Worm (Caenorhabditis elegans) whole organism, L1 larva: ENCODE results near the gene C49F8.14.
A peak's percentile ranks its signal among the peaks of the same experiment; 100 is the strongest.

Source experiments
- C04F5.9 ChIP-seq: sonication (generic microtip); optimal IDR thresholded peaks from 2 replicates; lab custom pipeline; 2016; ENCODE audit warnings: missing genetic modification characterization, missing compliant biosample characterization
- C16A3.4 ChIP-seq: fragments of 150-350 bp; optimal IDR thresholded peaks from 2 replicates; lab custom pipeline; 2014; ENCODE audit warnings: missing biosample characterization, missing genetic modification characterization
- C34B4.2 ChIP-seq: sonication (generic microtip); optimal IDR thresholded peaks from 2 replicates; lab custom pipeline; 2017; ENCODE audit warnings: mild to moderate bottlenecking, missing genetic modification characterization, missing compliant biosample characterization
- aly-2 ChIP-seq: fragments of 150-350 bp; optimal IDR thresholded peaks from 2 replicates; lab custom pipeline; 2014; ENCODE audit warnings: missing biosample characterization, missing genetic modification characterization
- blmp-1 ChIP-seq: fragments of 150-350 bp; optimal IDR thresholded peaks from 2 replicates; lab custom pipeline; 2014; ENCODE audit warnings: missing biosample characterization, missing genetic modification characterization
- ceh-8 ChIP-seq: fragments of 200-800 bp; sonication (Bioruptor generic); optimal IDR thresholded peaks from 2 replicates; lab custom pipeline; 2018; ENCODE audit warnings: mild to moderate bottlenecking, missing genetic modification characterization, moderate library complexity, missing compliant biosample characterization
- ces-1 ChIP-seq: fragments of 150-350 bp; optimal IDR thresholded peaks from 2 replicates; lab custom pipeline; 2014; ENCODE audit warnings: missing biosample characterization, missing genetic modification reagents, missing genetic modification characterization
- dpl-1 ChIP-seq, 3 experiments: fragments of 150-350 bp in 2 of 3; sonication (generic microtip) in 1 of 3; optimal IDR thresholded peaks; 2 replicates each; lab custom pipeline; 2014 to 2017; ENCODE audit warnings: missing biosample characterization in 3 of 3, missing genetic modification characterization in 3 of 3, missing genetic modification reagents in 3 of 3
- dsc-1 ChIP-seq: sonication (generic microtip); optimal IDR thresholded peaks from 2 replicates; lab custom pipeline; 2016; ENCODE audit warnings: mild to moderate bottlenecking, missing genetic modification characterization, missing compliant biosample characterization
- efl-1 ChIP-seq, 4 experiments: fragments of 150-350 bp; optimal IDR thresholded peaks in 3 of 4; peaks in 1 of 4; 1 replicate in 1 of 4; 2 replicates in 3 of 4; lab custom pipeline; 2014; ENCODE audit warnings: missing biosample characterization in 2 of 4, missing genetic modification characterization in 2 of 4, missing genetic modification reagents in 2 of 4
- efl-3 ChIP-seq: fragments of 200-800 bp; sonication (Bioruptor generic); optimal IDR thresholded peaks from 2 replicates; lab custom pipeline; 2018; ENCODE audit warnings: mild to moderate bottlenecking, missing genetic modification characterization, missing compliant biosample characterization
- egl-13 ChIP-seq: sonication (generic microtip); optimal IDR thresholded peaks from 2 replicates; lab custom pipeline; 2016; ENCODE audit warnings: missing genotype, missing genetic modification reagents, missing genetic modification characterization, missing compliant biosample characterization
- elt-3 ChIP-seq, 6 experiments: fragments of 150-350 bp in 1 of 6; sonication (generic microtip); optimal IDR thresholded peaks; 2 replicates each; lab custom pipeline; 2017 to 2018; ENCODE audit warnings: missing biosample characterization in 6 of 6, missing genetic modification characterization in 6 of 6, inconsistent platforms in 1 of 6
- ets-5 ChIP-seq: fragments of 200-800 bp; sonication (Bioruptor generic); IDR thresholded peaks from 2 replicates; pipeline ENCODE4 v1.3.6; 2022; ENCODE audit warnings: missing genetic modification characterization, missing compliant biosample characterization
- fkh-10 ChIP-seq: sonication (generic microtip); optimal IDR thresholded peaks from 2 replicates; lab custom pipeline; 2017; ENCODE audit warnings: missing biosample characterization, missing genetic modification reagents, missing genetic modification characterization
- fkh-8 ChIP-seq: sonication (generic microtip); optimal IDR thresholded peaks from 2 replicates; lab custom pipeline; 2016; ENCODE audit warnings: mild to moderate bottlenecking, missing genetic modification characterization, missing compliant biosample characterization
- fos-1 ChIP-seq: fragments of 150-350 bp; optimal IDR thresholded peaks from 2 replicates; lab custom pipeline; 2014; ENCODE audit warnings: missing biosample characterization, missing genetic modification characterization
- hlh-17 ChIP-seq: fragments of 200-800 bp; sonication (Bioruptor generic); optimal IDR thresholded peaks from 2 replicates; lab custom pipeline; 2018; ENCODE audit warnings: missing genetic modification characterization, mild to moderate bottlenecking, missing compliant biosample characterization, moderate library complexity, borderline replicate concordance
- hlh-4 ChIP-seq: sonication (generic microtip); optimal IDR thresholded peaks from 2 replicates; lab custom pipeline; 2016; ENCODE audit warnings: mild to moderate bottlenecking, missing genetic modification characterization, missing compliant biosample characterization
- jun-1 ChIP-seq: fragments of 150-350 bp; optimal IDR thresholded peaks from 2 replicates; lab custom pipeline; 2014; ENCODE audit warnings: missing biosample characterization, missing genetic modification reagents, missing genetic modification characterization
- lin-35 ChIP-seq, 2 experiments: fragments of 150-350 bp; optimal IDR thresholded peaks; 2 replicates each; lab custom pipeline; 2014; ENCODE audit warnings: missing biosample characterization in 2 of 2, missing genetic modification characterization in 2 of 2, missing genetic modification reagents in 2 of 2
- lin-39 ChIP-seq: fragments of 150-350 bp; optimal IDR thresholded peaks from 2 replicates; lab custom pipeline; 2014; ENCODE audit warnings: missing biosample characterization, missing genetic modification reagents, missing genetic modification characterization
- lir-3 ChIP-seq: sonication (generic microtip); optimal IDR thresholded peaks from 2 replicates; lab custom pipeline; 2016; ENCODE audit warnings: mild to moderate bottlenecking, missing genetic modification characterization, moderate library complexity, missing compliant biosample characterization; ENCODE audit not compliant: poor library complexity
- mab-9 ChIP-seq: fragments of 200-800 bp; sonication (Bioruptor generic); IDR thresholded peaks from 2 replicates; pipeline ENCODE4 v1.3.6; 2022; ENCODE audit warnings: missing genetic modification reagents, missing genetic modification characterization, missing compliant biosample characterization
- mef-2 ChIP-seq: fragments of 150-350 bp; optimal IDR thresholded peaks from 2 replicates; lab custom pipeline; 2014; ENCODE audit warnings: missing biosample characterization, missing genetic modification characterization
- mep-1 ChIP-seq: fragments of 150-350 bp; optimal IDR thresholded peaks from 2 replicates; lab custom pipeline; 2014; ENCODE audit warnings: missing biosample characterization, missing genetic modification characterization
- nhr-12 ChIP-seq: sonication (generic microtip); optimal IDR thresholded peaks from 2 replicates; lab custom pipeline; 2017; ENCODE audit warnings: missing biosample characterization, missing genetic modification characterization
- nhr-19 ChIP-seq: fragments of 200-800 bp; sonication (Bioruptor generic); conservative IDR thresholded peaks from 2 replicates; pipeline ENCODE4 v1.3.6; 2022; ENCODE audit warnings: missing genetic modification characterization, missing compliant biosample characterization
- nhr-28 ChIP-seq: fragments of 150-350 bp; optimal IDR thresholded peaks from 2 replicates; lab custom pipeline; 2014; ENCODE audit warnings: missing biosample characterization, missing genetic modification characterization
- nhr-47 ChIP-seq: sonication (generic microtip); optimal IDR thresholded peaks from 2 replicates; lab custom pipeline; 2016; ENCODE audit warnings: mild to moderate bottlenecking, missing genetic modification characterization, moderate library complexity, missing compliant biosample characterization
- nhr-71 ChIP-seq: sonication (generic microtip); optimal IDR thresholded peaks from 2 replicates; lab custom pipeline; 2016; ENCODE audit warnings: mild to moderate bottlenecking, missing genetic modification characterization, moderate library complexity, missing compliant biosample characterization
- nhr-76 ChIP-seq: sonication (generic microtip); optimal IDR thresholded peaks from 2 replicates; lab custom pipeline; 2017; ENCODE audit warnings: missing biosample characterization, missing genetic modification characterization
- nhr-77 ChIP-seq: fragments of 150-350 bp; optimal IDR thresholded peaks from 2 replicates; lab custom pipeline; 2014; ENCODE audit warnings: missing biosample characterization, missing genetic modification characterization
- nhr-85 ChIP-seq: sonication (generic microtip); peaks from one replicate; lab custom pipeline; 2016; ENCODE audit warnings: missing genetic modification characterization, inconsistent platforms, missing compliant biosample characterization
- nhr-90 ChIP-seq: sonication (generic microtip); optimal IDR thresholded peaks from 2 replicates; lab custom pipeline; 2016; ENCODE audit warnings: mild to moderate bottlenecking, missing genetic modification characterization, missing compliant biosample characterization; ENCODE audit not compliant: poor library complexity
- pag-3 ChIP-seq: sonication (generic microtip); optimal IDR thresholded peaks from 2 replicates; lab custom pipeline; 2017; ENCODE audit warnings: missing genetic modification characterization, mild to moderate bottlenecking, missing compliant biosample characterization, antibody characterized with exemption, borderline replicate concordance; ENCODE audit not compliant: insufficient read depth
- pax-3 ChIP-seq: fragments of 200-800 bp; sonication (Bioruptor generic); optimal IDR thresholded peaks from 2 replicates; lab custom pipeline; 2018; ENCODE audit warnings: mild to moderate bottlenecking, missing genetic modification characterization, moderate library complexity, missing compliant biosample characterization
- pqm-1 ChIP-seq: sonication (generic microtip); optimal IDR thresholded peaks from 3 replicates; lab custom pipeline; 2017; ENCODE audit warnings: missing biosample characterization, missing genetic modification characterization
- rnt-1 ChIP-seq: sonication (generic microtip); optimal IDR thresholded peaks from 2 replicates; lab custom pipeline; 2016; ENCODE audit warnings: mild to moderate bottlenecking, missing genetic modification characterization, moderate library complexity, missing compliant biosample characterization
- snpc-4 ChIP-seq: fragments of 150-350 bp; optimal IDR thresholded peaks from 2 replicates; lab custom pipeline; 2014; ENCODE audit warnings: missing biosample characterization, missing genetic modification characterization
- snu-23 ChIP-seq: sonication (generic microtip); optimal IDR thresholded peaks from 2 replicates; lab custom pipeline; 2016; ENCODE audit warnings: missing genetic modification characterization, missing compliant biosample characterization
- sup-37 ChIP-seq: fragments of 200-800 bp; sonication (Bioruptor generic); optimal IDR thresholded peaks from 2 replicates; lab custom pipeline; 2018; ENCODE audit warnings: mild to moderate bottlenecking, missing genetic modification characterization, missing compliant biosample characterization
- swsn-7 ChIP-seq: sonication (generic microtip); optimal IDR thresholded peaks from 2 replicates; lab custom pipeline; 2016; ENCODE audit warnings: missing genetic modification characterization, missing compliant biosample characterization
- unc-62 ChIP-seq: fragments of 150-350 bp; optimal IDR thresholded peaks from 2 replicates; lab custom pipeline; 2014; ENCODE audit warnings: missing biosample characterization, missing genetic modification reagents, missing genetic modification characterization
- unc-98 ChIP-seq: fragments of 200-800 bp; sonication (Bioruptor generic); IDR thresholded peaks from 2 replicates; pipeline ENCODE4 v1.3.6; 2022; ENCODE audit warnings: missing genetic modification characterization, missing compliant biosample characterization
- vab-15 ChIP-seq: sonication (generic microtip); optimal IDR thresholded peaks from 2 replicates; lab custom pipeline; 2017; ENCODE audit warnings: missing genotype, mild to moderate bottlenecking, missing genetic modification characterization, missing compliant biosample characterization
- xbp-1 ChIP-seq: sonication (generic microtip); optimal IDR thresholded peaks from 2 replicates; lab custom pipeline; 2016; ENCODE audit warnings: missing genetic modification characterization, missing compliant biosample characterization
- zip-4 ChIP-seq: fragments of 200-800 bp; sonication (Bioruptor generic); optimal IDR thresholded peaks from 2 replicates; lab custom pipeline; 2018; ENCODE audit warnings: mild to moderate bottlenecking, missing genetic modification characterization, moderate library complexity, missing compliant biosample characterization
- ztf-4 ChIP-seq: fragments of 150-350 bp; optimal IDR thresholded peaks from 2 replicates; lab custom pipeline; 2014; ENCODE audit warnings: missing biosample characterization, missing genetic modification characterization

The C49F8.14 gene

ce11 chrX:13349230-13350122 is 27.3 kb downstream of the C49F8.14 start (continued):
- TF ChIP-seq nhr-71 (peak; percentile 77), ceh-8 (GFP tag; lab: Kevin White, UChicago) (no peak), nhr-47 (peak; percentile 66), xbp-1 (tag; lab: Kevin White, UChicago) (no peak), blmp-1 (tag; lab: Kevin White, UChicago) (no peak), vab-15 (tag; lab: Kevin White, UChicago) (no peak), unc-98 (GFP tag; lab: Robert Waterston, UW) (no peak), fos-1 (no peak), snu-23 (GFP tag; lab: Kevin White, UChicago) (peak; percentile 55), ces-1 (GFP tag; lab: Kevin White, UChicago) (no peak), nhr-77 (no peak), nhr-28 (no peak), efl-3 (no peak), dpl-1 (GFP tag; optimal IDR thresholded peaks at IDR 0.05; lab: Kevin White, UChicago) (no peak), C04F5.9 (tag; lab: Kevin White, UChicago) (no peak), rnt-1 (tag; lab: Kevin White, UChicago) (peak; percentile 41), efl-1 (optimal IDR thresholded peaks at IDR 0.05; lab: Kevin White, UChicago) (no peak), efl-1 (GFP tag; optimal IDR thresholded peaks at IDR 0.05 in 1 of 2; lab: Kevin White, UChicago) (peak in 1 of 2 experiments; percentile 67), dsc-1 (tag; lab: Kevin White, UChicago) (no peak), ztf-4 (tag; lab: Kevin White, UChicago) (peak; percentile 80), pqm-1 (tag; lab: Kevin White, UChicago) (no peak), lir-3 (tag; lab: Kevin White, UChicago) (no peak), swsn-7 (tag; lab: Kevin White, UChicago) (peak; percentile 7), lin-39 (tag; lab: Kevin White, UChicago) (no peak), sup-37 (peak; percentile 8), aly-2 (tag; lab: Kevin White, UChicago) (peak; percentile 19), pag-3 (no peak), fkh-10 (GFP tag; lab: Kevin White, UChicago) (no peak), mep-1 (tag; lab: Kevin White, UChicago) (no peak), hlh-17 (GFP tag; lab: Kevin White, UChicago) (no peak), nhr-90 (tag; lab: Kevin White, UChicago) (peak; percentile 78), fkh-8 (no peak), nhr-76 (tag; lab: Kevin White, UChicago) (no peak)

ce11 chrX:13348417-13348816 is 28.3 kb downstream of the C49F8.14 start:
- TF ChIP-seq C34B4.2 (no peak), snpc-4 (tag; lab: Kevin White, UChicago) (no peak), elt-3 (tag; optimal IDR thresholded peaks at IDR 0.05; lab: Kevin White, UChicago) (peak in 5 of 6 experiments; percentile 22 to 96 (median 69)), lin-39 (tag; lab: Kevin White, UChicago) (no peak), mab-9 (GFP tag; lab: Robert Waterston, UW) (no peak), pax-3 (tag; lab: Kevin White, UChicago) (no peak), rnt-1 (tag; lab: Kevin White, UChicago) (peak; percentile 11), dsc-1 (tag; lab: Kevin White, UChicago) (no peak), lin-35 (GFP tag; optimal IDR thresholded peaks at IDR 0.05; lab: Kevin White, UChicago) (peak in 1 of 2 experiments; percentile 80), jun-1 (tag; lab: Kevin White, UChicago) (no peak), hlh-4 (tag; lab: Kevin White, UChicago) (no peak), lir-3 (tag; lab: Kevin White, UChicago) (peak; percentile 25), aly-2 (tag; lab: Kevin White, UChicago) (no peak), efl-1 (optimal IDR thresholded peaks at IDR 0.05; lab: Kevin White, UChicago) (no peak), efl-1 (GFP tag; optimal IDR thresholded peaks at IDR 0.05 in 1 of 2; lab: Kevin White, UChicago) (no peak), C16A3.4 (tag; lab: Kevin White, UChicago) (peak; percentile 64), zip-4 (GFP tag; lab: Kevin White, UChicago) (no peak), egl-13 (no peak), hlh-17 (GFP tag; lab: Kevin White, UChicago) (no peak), nhr-19 (GFP tag; lab: Robert Waterston, UW) (peak; percentile 97), nhr-90 (tag; lab: Kevin White, UChicago) (peak; percentile 84), unc-62 (GFP tag; lab: Kevin White, UChicago) (no peak), nhr-85 (tag; lab: Kevin White, UChicago) (peak; percentile 91), mef-2 (tag; lab: Kevin White, UChicago) (no peak), ets-5 (GFP tag; lab: Robert Waterston, UW) (no peak), nhr-12 (tag; lab: Kevin White, UChicago) (no peak)
